Worm (Caenorhabditis elegans) whole organism, L2 larva: ENCODE measurements around the gene H23N18.6.

Experiments
- F13H6.1 ChIP-seq: sonication (generic microtip); optimal IDR thresholded peaks from 2 replicates; lab custom pipeline; 2016; ENCODE audit warnings: missing genetic modification characterization, missing compliant biosample characterization
- Y55F3AM.14 ChIP-seq: fragments of 200-800 bp; sonication (Bioruptor generic); optimal IDR thresholded peaks from 2 replicates; lab custom pipeline; 2018; ENCODE audit warnings: mild to moderate bottlenecking, missing genetic modification characterization, missing compliant biosample characterization
- ZK546.5 ChIP-seq: sonication (generic microtip); optimal IDR thresholded peaks from 2 replicates; lab custom pipeline; 2017; ENCODE audit warnings: missing biosample characterization, missing genetic modification characterization
- alr-1 ChIP-seq: fragments of 150-350 bp; optimal IDR thresholded peaks from 2 replicates; lab custom pipeline; 2014; ENCODE audit warnings: missing biosample characterization, missing genetic modification characterization
- aly-2 ChIP-seq: fragments of 150-350 bp; optimal IDR thresholded peaks from 2 replicates; lab custom pipeline; 2014; ENCODE audit warnings: missing biosample characterization, missing genetic modification characterization
- ama-1 ChIP-seq: fragments of 150-350 bp; optimal IDR thresholded peaks from 2 replicates; lab custom pipeline; 2018; ENCODE audit warnings: inconsistent platforms
- blmp-1 ChIP-seq: sonication (generic microtip); optimal IDR thresholded peaks from 2 replicates; lab custom pipeline; 2017; ENCODE audit warnings: missing genetic modification characterization, mild to moderate bottlenecking, missing compliant biosample characterization, antibody characterized with exemption, moderate library complexity; ENCODE audit not compliant: insufficient read depth
- ceh-16 ChIP-seq: fragments of 150-350 bp; optimal IDR thresholded peaks from 2 replicates; lab custom pipeline; 2014; ENCODE audit warnings: missing biosample characterization, missing genetic modification characterization
- ceh-82 ChIP-seq: fragments of 150-350 bp; optimal IDR thresholded peaks from 2 replicates; lab custom pipeline; 2014; ENCODE audit warnings: missing biosample characterization, missing genetic modification characterization
- crh-2 ChIP-seq: sonication (generic microtip); optimal IDR thresholded peaks from 2 replicates; lab custom pipeline; 2017; ENCODE audit warnings: missing biosample characterization, missing genetic modification characterization
- dmd-4 ChIP-seq: sonication (generic microtip); optimal IDR thresholded peaks from 2 replicates; lab custom pipeline; 2017; ENCODE audit warnings: missing biosample characterization, missing genetic modification characterization
- egl-27 ChIP-seq: sonication (generic microtip); optimal IDR thresholded peaks from 3 replicates; lab custom pipeline; 2017; ENCODE audit warnings: missing biosample characterization, missing genetic modification reagents, missing genetic modification characterization
- elt-1 ChIP-seq: fragments of 150-350 bp; optimal IDR thresholded peaks from 2 replicates; lab custom pipeline; 2014; ENCODE audit warnings: missing biosample characterization, missing genetic modification characterization
- elt-3 ChIP-seq: sonication (generic microtip); optimal IDR thresholded peaks from 2 replicates; lab custom pipeline; 2017; ENCODE audit warnings: missing biosample characterization, missing genetic modification characterization
- fos-1 ChIP-seq: fragments of 150-350 bp; optimal IDR thresholded peaks from 2 replicates; lab custom pipeline; 2014; ENCODE audit warnings: missing biosample characterization, missing genetic modification characterization
- lin-11 ChIP-seq: fragments of 150-350 bp; sonication (generic microtip); optimal IDR thresholded peaks from 2 replicates; lab custom pipeline; 2014; ENCODE audit warnings: missing biosample characterization, missing genetic modification characterization, inconsistent platforms, mixed read lengths
- lin-13 ChIP-seq: fragments of 150-350 bp; optimal IDR thresholded peaks from 2 replicates; lab custom pipeline; 2014; ENCODE audit warnings: missing biosample characterization, missing genetic modification reagents, missing genetic modification characterization
- lin-39 ChIP-seq: fragments of 150-350 bp; optimal IDR thresholded peaks from 2 replicates; lab custom pipeline; 2014; ENCODE audit warnings: missing biosample characterization, missing genetic modification reagents, missing genetic modification characterization
- mab-5 ChIP-seq: fragments of 150-350 bp; optimal IDR thresholded peaks from 2 replicates; lab custom pipeline; 2014; ENCODE audit warnings: missing biosample characterization, missing genetic modification characterization
- mbf-1 ChIP-seq: sonication (generic microtip); optimal IDR thresholded peaks from 2 replicates; lab custom pipeline; 2017; ENCODE audit warnings: missing biosample characterization, missing genetic modification characterization
- mdl-1 ChIP-seq, 2 experiments: fragments of 150-350 bp in 1 of 2; sonication (generic microtip) in 1 of 2; optimal IDR thresholded peaks; 2 replicates each; lab custom pipeline; 2017; ENCODE audit warnings: missing biosample characterization in 2 of 2, missing genetic modification characterization in 2 of 2
- nhr-10 ChIP-seq: sonication (generic microtip); optimal IDR thresholded peaks from 2 replicates; lab custom pipeline; 2017; ENCODE audit warnings: missing biosample characterization, missing genetic modification characterization
- nhr-11 ChIP-seq: fragments of 150-350 bp; optimal IDR thresholded peaks from 2 replicates; lab custom pipeline; 2014; ENCODE audit warnings: missing biosample characterization, missing genetic modification characterization
- nhr-12 ChIP-seq: fragments of 150-350 bp; optimal IDR thresholded peaks from 2 replicates; lab custom pipeline; 2014; ENCODE audit warnings: missing biosample characterization, missing genetic modification characterization
- nhr-129 ChIP-seq: fragments of 150-350 bp; optimal IDR thresholded peaks from 2 replicates; lab custom pipeline; 2014; ENCODE audit warnings: missing biosample characterization, missing genetic modification characterization
- nhr-21 ChIP-seq: fragments of 150-350 bp; optimal IDR thresholded peaks from 2 replicates; lab custom pipeline; 2014; ENCODE audit warnings: missing biosample characterization, missing genetic modification characterization
- nhr-23 ChIP-seq: fragments of 150-350 bp; optimal IDR thresholded peaks from 2 replicates; lab custom pipeline; 2014; ENCODE audit warnings: missing biosample characterization, missing genetic modification reagents, missing genetic modification characterization
- nhr-237 ChIP-seq: fragments of 150-350 bp; optimal IDR thresholded peaks from 2 replicates; lab custom pipeline; 2014; ENCODE audit warnings: missing biosample characterization, missing genetic modification characterization
- nhr-25 ChIP-seq: fragments of 150-350 bp; sonication (generic microtip); optimal IDR thresholded peaks from 3 replicates; lab custom pipeline; 2014; ENCODE audit warnings: missing biosample characterization, missing genetic modification characterization
- nhr-77 ChIP-seq: fragments of 150-350 bp; optimal IDR thresholded peaks from 2 replicates; lab custom pipeline; 2014; ENCODE audit warnings: missing biosample characterization, missing genetic modification characterization
- sem-4 ChIP-seq: fragments of 150-350 bp; optimal IDR thresholded peaks from 2 replicates; lab custom pipeline; 2014; ENCODE audit warnings: missing biosample characterization, missing genetic modification reagents, missing genetic modification characterization
- skn-1 ChIP-seq: sonication (generic microtip); optimal IDR thresholded peaks from 2 replicates; lab custom pipeline; 2017; ENCODE audit warnings: missing biosample characterization, missing genetic modification characterization
- sma-3 ChIP-seq: sonication (generic microtip); optimal IDR thresholded peaks from 2 replicates; lab custom pipeline; 2016; ENCODE audit warnings: missing genetic modification reagents, missing genetic modification characterization, missing compliant biosample characterization
- sma-9 ChIP-seq, 2 experiments: fragments of 150-350 bp in 1 of 2; sonication (generic microtip) in 1 of 2; optimal IDR thresholded peaks; 2 replicates each; lab custom pipeline; 2014 to 2016; ENCODE audit warnings: missing genetic modification characterization in 2 of 2, mild to moderate bottlenecking in 1 of 2, missing biosample characterization in 1 of 2, missing compliant biosample characterization in 1 of 2, missing genetic modification reagents in 1 of 2, moderate library complexity in 1 of 2
- unc-39 ChIP-seq: fragments of 150-350 bp; optimal IDR thresholded peaks from 2 replicates; lab custom pipeline; 2014; ENCODE audit warnings: missing biosample characterization, missing genetic modification characterization
- unc-55 ChIP-seq: fragments of 150-350 bp; sonication (generic microtip); optimal IDR thresholded peaks from 3 replicates; lab custom pipeline; 2014; ENCODE audit warnings: missing biosample characterization, missing genetic modification reagents, missing genetic modification characterization
- zag-1 ChIP-seq: fragments of 150-350 bp; optimal IDR thresholded peaks from 2 replicates; lab custom pipeline; 2014; ENCODE audit warnings: missing biosample characterization, missing genetic modification characterization
- ztf-1 ChIP-seq: fragments of 200-800 bp; sonication (Bioruptor generic); conservative IDR thresholded peaks from 2 replicates; pipeline ENCODE4 v1.3.6; 2022; ENCODE audit warnings: missing genetic modification characterization, missing compliant biosample characterization
- ztf-11 ChIP-seq: sonication (generic microtip); optimal IDR thresholded peaks from 2 replicates; lab custom pipeline; 2017; ENCODE audit warnings: missing biosample characterization, missing genetic modification characterization
- ztf-4 ChIP-seq: fragments of 150-350 bp; optimal IDR thresholded peaks from 2 replicates; lab custom pipeline; 2014; ENCODE audit warnings: missing biosample characterization, missing genetic modification characterization

The H23N18.6 gene

ce11 chrV:4918664-4919257 lies 3.9 kb upstream of the H23N18.6 start, which contains the start of gene C02E7.6:
C02E7.6 (plus strand) TSS chrV:4919207.
- TF ChIP-seq lin-13 (no peak), blmp-1 (tag; lab: Kevin White, UChicago) (peak; percentile 94), sem-4 (tag; lab: Kevin White, UChicago) (peak; percentile 76), nhr-25 (peak; percentile 90), elt-3 (tag; lab: Kevin White, UChicago) (no peak), nhr-11 (tag; lab: Kevin White, UChicago) (peak; percentile 12), nhr-237 (tag; lab: Kevin White, UChicago) (no peak), ztf-11 (tag; lab: Kevin White, UChicago) (no peak), ceh-82 (no peak), ama-1 (lab: Kevin White, UChicago) (no peak), lin-11 (no peak), sma-3 (GFP tag; lab: Kevin White, UChicago) (no peak), nhr-12 (no peak), egl-27 (tag; lab: Kevin White, UChicago) (no peak), nhr-77 (tag; lab: Kevin White, UChicago) (no peak), nhr-21 (tag; lab: Kevin White, UChicago) (peak; percentile 32), lin-39 (no peak), skn-1 (tag; lab: Kevin White, UChicago) (no peak), elt-1 (peak; percentile 18), sma-9 (GFP tag; optimal IDR thresholded peaks at IDR 0.05; lab: Kevin White, UChicago) (peak; percentile 23), sma-9 (tag; optimal IDR thresholded peaks at IDR 0.05; lab: Kevin White, UChicago) (no peak), nhr-10 (tag; lab: Kevin White, UChicago) (no peak), unc-39 (tag; lab: Kevin White, UChicago) (no peak), mbf-1 (tag; lab: Kevin White, UChicago) (no peak)

ce11 chrV:4918091-4918624 lies 3.3 kb upstream of the H23N18.6 start, which contains the start of gene C02E7.7:
C02E7.7 (minus strand) TSS chrV:4918574.
- TF ChIP-seq unc-39 (tag; lab: Kevin White, UChicago) (no peak), nhr-237 (tag; lab: Kevin White, UChicago) (no peak), nhr-11 (tag; lab: Kevin White, UChicago) (no peak), Y55F3AM.14 (no peak), F13H6.1 (tag; lab: Kevin White, UChicago) (no peak), zag-1 (tag; lab: Kevin White, UChicago) (no peak), nhr-21 (tag; lab: Kevin White, UChicago) (no peak)

ce11 chrV:4913853-4914252 lies 1.0 kb downstream of the H23N18.6 start:
- no peak for TF ChIP-seq ztf-4
- TF ChIP-seq nhr-21 (tag; lab: Kevin White, UChicago), result no peak
- no peak for TF ChIP-seq mbf-1 (tag; lab: Kevin White, UChicago)
- TF ChIP-seq nhr-12, result no peak
- TF ChIP-seq dmd-4 (tag; lab: Kevin White, UChicago), result no peak
- no peak for TF ChIP-seq crh-2 (tag; lab: Kevin White, UChicago)
- TF ChIP-seq lin-11, result no peak
- no peak for TF ChIP-seq nhr-25
- no peak for TF ChIP-seq elt-1
- TF ChIP-seq sma-3 (GFP tag; lab: Kevin White, UChicago), result no peak
- TF ChIP-seq sem-4 (tag; lab: Kevin White, UChicago), result no peak
- no peak for TF ChIP-seq ZK546.5 (tag; lab: Kevin White, UChicago)
- no peak for TF ChIP-seq ceh-16 (tag; lab: Kevin White, UChicago)
- no peak for TF ChIP-seq ceh-82
- no peak for TF ChIP-seq alr-1 (tag; lab: Kevin White, UChicago)
- TF ChIP-seq elt-3 (tag; lab: Kevin White, UChicago), result no peak
- no peak for TF ChIP-seq aly-2 (tag; lab: Kevin White, UChicago)
- no peak for TF ChIP-seq nhr-23 (tag; lab: Kevin White, UChicago)
- TF ChIP-seq mab-5 (tag; lab: Kevin White, UChicago), result no peak
- no peak for TF ChIP-seq mdl-1 (tag; optimal IDR thresholded peaks at IDR 0.05; lab: Kevin White, UChicago)

- TF ChIP-seq nhr-21 (tag; lab: Kevin White, UChicago) (peak; percentile 48), elt-1 (no peak), ztf-1 (GFP tag; lab: Robert Waterston, UW) (no peak), fos-1 (tag; lab: Kevin White, UChicago) (no peak), unc-39 (tag; lab: Kevin White, UChicago) (no peak), Y55F3AM.14 (peak; percentile 5), F13H6.1 (tag; lab: Kevin White, UChicago) (no peak), nhr-129 (tag; lab: Kevin White, UChicago) (no peak), ceh-82 (no peak), nhr-25 (peak; percentile 54), unc-55 (no peak), nhr-11 (tag; lab: Kevin White, UChicago) (no peak)
Observed at ce11 chrV:4912313-4912712, 2.6 kb downstream of the H23N18.6 start, which contains the start of gene H23N18.5. H23N18.5 (minus strand) TSS chrV:4912381.
